Worm (Caenorhabditis elegans) whole organism, L3 larva: ENCODE results near the gene smg-8.

Experiments used
- R02D3.7 ChIP-seq: fragments of 150-350 bp; optimal IDR thresholded peaks from 2 replicates; lab custom pipeline; 2014; ENCODE audit warnings: missing biosample characterization, missing genetic modification characterization
- ama-1 ChIP-seq: fragments of 150-350 bp; optimal IDR thresholded peaks from 2 replicates; lab custom pipeline; 2018
- lin-15B ChIP-seq: fragments of 150-350 bp; optimal IDR thresholded peaks from 2 replicates; lab custom pipeline; 2014; ENCODE audit warnings: missing biosample characterization, missing genetic modification characterization
- nhr-11 ChIP-seq: fragments of 150-350 bp; optimal IDR thresholded peaks from 2 replicates; lab custom pipeline; 2014; ENCODE audit warnings: missing biosample characterization, missing genetic modification characterization
- nhr-12 ChIP-seq: fragments of 150-350 bp; optimal IDR thresholded peaks from 2 replicates; lab custom pipeline; 2014; ENCODE audit warnings: missing biosample characterization, missing genetic modification characterization
- nhr-76 ChIP-seq: fragments of 150-350 bp; sonication (generic microtip); optimal IDR thresholded peaks from 5 replicates; lab custom pipeline; 2014; ENCODE audit warnings: missing biosample characterization, missing genetic modification characterization
- skn-1 ChIP-seq: fragments of 150-350 bp; optimal IDR thresholded peaks from 2 replicates; lab custom pipeline; 2014; ENCODE audit warnings: missing biosample characterization, missing genetic modification characterization
- unc-39 ChIP-seq: sonication (generic microtip); optimal IDR thresholded peaks from 4 replicates; lab custom pipeline; 2017; ENCODE audit warnings: missing biosample characterization, missing genetic modification characterization
- unc-62 ChIP-seq: fragments of 150-350 bp; sonication (generic microtip); optimal IDR thresholded peaks from 4 replicates; lab custom pipeline; 2014; ENCODE audit warnings: missing biosample characterization, missing genetic modification reagents, missing genetic modification characterization

DNA sequence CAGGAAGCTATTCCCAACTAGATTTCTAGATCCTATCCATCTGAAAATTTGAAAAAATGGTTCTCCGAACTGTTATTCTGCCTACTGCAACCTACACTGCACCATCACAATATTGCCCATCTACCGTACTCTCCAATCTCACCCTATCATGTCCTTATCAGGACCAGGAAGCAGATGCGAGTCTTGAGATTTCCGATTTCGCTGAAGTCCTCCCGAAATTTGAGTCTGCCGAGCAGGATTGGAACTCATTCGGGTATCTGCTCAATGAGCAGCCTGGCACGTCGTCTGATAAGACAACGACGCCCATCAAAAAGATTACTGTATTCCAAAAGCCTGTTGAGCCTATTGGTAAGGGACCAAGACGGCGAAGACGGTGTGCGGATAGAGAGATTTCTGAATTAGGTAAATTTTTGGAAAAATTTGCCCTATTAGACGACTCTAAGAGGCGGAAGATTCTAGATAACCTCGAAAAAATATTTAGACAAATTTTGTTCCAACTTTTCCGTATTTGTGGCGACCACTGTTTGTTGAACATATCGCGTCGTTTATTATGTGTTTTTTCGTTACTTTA, 35.6 kb upstream of the smg-8 start:
- TF ChIP-seq lin-15B (tag; lab: Kevin White, UChicago) (no peak), nhr-76 (tag; lab: Kevin White, UChicago) (no peak), nhr-12 (no peak), unc-62 (GFP tag; lab: Kevin White, UChicago) (no peak), nhr-11 (tag; lab: Kevin White, UChicago) (no peak), ama-1 (peak; percentile 99), R02D3.7 (no peak), unc-39 (no peak), skn-1 (tag; lab: Kevin White, UChicago) (no peak)
